Fruit fly (Drosophila melanogaster) whole organism, embryonic: ENCODE results near the gene CG31213.
A peak's percentile ranks its signal among the peaks of the same experiment; 100 is the strongest.

ENCODE experiments used
- Abd-B ChIP-seq: fragments of 200-800 bp; sonication (Bioruptor generic); optimal IDR thresholded peaks from 2 replicates; lab custom pipeline; 2018; ENCODE audit warnings: missing biosample characterization, mild to moderate bottlenecking, missing genetic modification characterization, moderate library complexity
- Bdp1 ChIP-seq: fragments of 200-800 bp; sonication (Bioruptor generic); optimal IDR thresholded peaks from 3 replicates; lab custom pipeline; 2016; ENCODE audit warnings: missing biosample characterization, missing genetic modification characterization
- CG10654 ChIP-seq: fragments of 200-800 bp; sonication (Bioruptor generic); optimal IDR thresholded peaks from 2 replicates; lab custom pipeline; 2016; ENCODE audit warnings: missing biosample characterization, missing genetic modification characterization
- CG10979 ChIP-seq: fragments of 200-800 bp; sonication (Bioruptor generic); optimal IDR thresholded peaks from 2 replicates; lab custom pipeline; 2018; ENCODE audit warnings: missing biosample characterization, mild to moderate bottlenecking, missing genetic modification characterization, moderate library complexity
- CG11504 ChIP-seq: fragments of 200-800 bp; sonication (Bioruptor generic); optimal IDR thresholded peaks from 3 replicates; lab custom pipeline; 2019; ENCODE audit warnings: missing biosample characterization, mild to moderate bottlenecking, missing genetic modification characterization, moderate library complexity
- CG12071 ChIP-seq: fragments of 200-800 bp; sonication (Bioruptor generic); optimal IDR thresholded peaks from 3 replicates; lab custom pipeline; 2018; ENCODE audit warnings: missing biosample characterization, mild to moderate bottlenecking, missing genetic modification characterization
- CG12659 ChIP-seq: fragments of 200-800 bp; sonication (Bioruptor generic); optimal IDR thresholded peaks from 3 replicates; lab custom pipeline; 2017; ENCODE audit warnings: mild to moderate bottlenecking, missing biosample characterization, missing genetic modification reagents, missing genetic modification characterization
- CG14860 ChIP-seq: fragments of 200-800 bp; sonication (Bioruptor generic); IDR thresholded peaks from 3 replicates; pipeline ENCODE4 v1.3.6; 2022; ENCODE audit warnings: missing biosample characterization, missing genetic modification characterization; ENCODE audit not compliant: partially characterized antibody
- CG15514 ChIP-seq: fragments of 200-800 bp; sonication (Bioruptor generic); optimal IDR thresholded peaks from 3 replicates; lab custom pipeline; 2017; ENCODE audit warnings: missing biosample characterization, missing genetic modification characterization, mild to moderate bottlenecking, moderate library complexity, missing genetic modification reagents
- CG17361 ChIP-seq: fragments of 200-800 bp; sonication (Bioruptor generic); IDR thresholded peaks from 3 replicates; pipeline ENCODE4 v1.3.6; 2022; ENCODE audit warnings: missing biosample characterization, missing genetic modification characterization
- CG1832 ChIP-seq: fragments of 200-800 bp; sonication (Bioruptor generic); optimal IDR thresholded peaks from 2 replicates; lab custom pipeline; 2017; ENCODE audit warnings: missing biosample characterization, mild to moderate bottlenecking, missing genetic modification characterization, inconsistent platforms
- CG18764 ChIP-seq: fragments of 200-800 bp; sonication (Bioruptor generic); optimal IDR thresholded peaks from 3 replicates; lab custom pipeline; 2016; ENCODE audit warnings: missing biosample characterization, missing genetic modification characterization
- CG31365 ChIP-seq: fragments of 200-800 bp; sonication (Bioruptor generic); optimal IDR thresholded peaks from 2 replicates; lab custom pipeline; 2018; ENCODE audit warnings: missing biosample characterization, mild to moderate bottlenecking, missing genetic modification characterization
- CG32767 ChIP-seq: fragments of 200-800 bp; sonication (Bioruptor generic); IDR thresholded peaks from 2 replicates; pipeline ENCODE4 v1.3.6; 2022; ENCODE audit warnings: missing biosample characterization, missing genetic modification characterization
- CG34376 ChIP-seq: fragments of 200-800 bp; sonication (Bioruptor generic); optimal IDR thresholded peaks from 2 replicates; lab custom pipeline; 2018; ENCODE audit warnings: missing biosample characterization, mild to moderate bottlenecking, missing genetic modification characterization
- CG3847 ChIP-seq: fragments of 200-800 bp; sonication (Bioruptor generic); IDR thresholded peaks from 2 replicates; pipeline ENCODE4 v1.3.6; 2022; ENCODE audit warnings: missing biosample characterization, missing genetic modification characterization
- CG6683 ChIP-seq: fragments of 200-800 bp; sonication (Bioruptor generic); optimal IDR thresholded peaks from 2 replicates; lab custom pipeline; 2017; ENCODE audit warnings: missing biosample characterization, mild to moderate bottlenecking, missing genetic modification characterization, missing genetic modification reagents
- CG9437 ChIP-seq: fragments of 200-800 bp; sonication (Bioruptor generic); optimal IDR thresholded peaks from 2 replicates; lab custom pipeline; 2018; ENCODE audit warnings: missing biosample characterization, mild to moderate bottlenecking, missing genetic modification characterization
- CrebB ChIP-seq: fragments of 200-800 bp; sonication (Bioruptor generic); optimal IDR thresholded peaks from 3 replicates; lab custom pipeline; 2018; ENCODE audit warnings: missing biosample characterization, mild to moderate bottlenecking, missing genetic modification characterization
- Dll ChIP-seq: fragments of 200-800 bp; sonication (Bioruptor generic); IDR thresholded peaks from 4 replicates; pipeline ENCODE4 v1.3.6; 2022; ENCODE audit warnings: missing biosample characterization, missing genetic modification characterization; ENCODE audit not compliant: partially characterized antibody
- Dp ChIP-seq: fragments of 200-800 bp; sonication (Bioruptor generic); optimal IDR thresholded peaks from 2 replicates; lab custom pipeline; 2018; ENCODE audit warnings: missing biosample characterization, mild to moderate bottlenecking, missing genetic modification characterization, moderate library complexity
- Elba2 ChIP-seq: fragments of 200-800 bp; sonication (Bioruptor generic); optimal IDR thresholded peaks from 3 replicates; lab custom pipeline; 2016; ENCODE audit warnings: missing biosample characterization, missing genetic modification characterization
- Fer3 ChIP-seq: fragments of 200-800 bp; sonication (Bioruptor generic); optimal IDR thresholded peaks from 2 replicates; lab custom pipeline; 2018; ENCODE audit warnings: missing biosample characterization, mild to moderate bottlenecking, missing genetic modification characterization, moderate library complexity
- HHEX ChIP-seq: fragments of 200-800 bp; sonication (Bioruptor generic); optimal IDR thresholded peaks from 3 replicates; lab custom pipeline; 2017; ENCODE audit warnings: missing biosample characterization, mild to moderate bottlenecking, missing genetic modification characterization, missing genetic modification reagents
- Lhr ChIP-seq: fragments of 200-800 bp; sonication (Bioruptor generic); optimal IDR thresholded peaks from 3 replicates; lab custom pipeline; 2017; ENCODE audit warnings: mild to moderate bottlenecking, missing biosample characterization, missing genetic modification reagents, missing genetic modification characterization
- Max ChIP-seq: fragments of 200-800 bp; sonication (Bioruptor generic); optimal IDR thresholded peaks from 2 replicates; lab custom pipeline; 2016; ENCODE audit warnings: missing biosample characterization, mild to moderate bottlenecking, missing genetic modification characterization
- Poxn ChIP-seq: fragments of 200-800 bp; sonication (Bioruptor generic); IDR thresholded peaks from 2 replicates; pipeline ENCODE4 v1.3.6; 2022; ENCODE audit warnings: missing biosample characterization, missing genetic modification characterization
- Xbp1 ChIP-seq: fragments of 200-800 bp; sonication (Bioruptor generic); optimal IDR thresholded peaks from 3 replicates; lab custom pipeline; 2016; ENCODE audit warnings: missing biosample characterization, mild to moderate bottlenecking, missing genetic modification characterization
- amos ChIP-seq: fragments of 200-800 bp; sonication (Bioruptor generic); IDR thresholded peaks from 2 replicates; pipeline ENCODE4 v1.3.6; 2022; ENCODE audit warnings: missing biosample characterization, missing genetic modification characterization; ENCODE audit not compliant: partially characterized antibody
- aop ChIP-seq: fragments of 200-800 bp; sonication (Bioruptor generic); IDR thresholded peaks from 2 replicates; pipeline ENCODE4 v1.3.6; 2022; ENCODE audit warnings: missing biosample characterization, missing genetic modification characterization
- bbx ChIP-seq: fragments of 200-800 bp; sonication (Bioruptor generic); IDR thresholded peaks from 2 replicates; pipeline ENCODE4 v1.3.6; 2022; ENCODE audit warnings: missing biosample characterization, missing genetic modification characterization; ENCODE audit not compliant: partially characterized antibody
- ci ChIP-seq: fragments of 200-800 bp; sonication (Bioruptor generic); IDR thresholded peaks from 3 replicates; pipeline ENCODE4 v1.3.6; 2022; ENCODE audit warnings: missing biosample characterization, missing genetic modification characterization
- ewg ChIP-seq: fragments of 200-800 bp; sonication (Bioruptor generic); optimal IDR thresholded peaks from 3 replicates; lab custom pipeline; 2017; ENCODE audit warnings: mild to moderate bottlenecking, missing biosample characterization, missing genetic modification reagents, missing genetic modification characterization
- kay ChIP-seq: fragments of 200-800 bp; sonication (Bioruptor generic); optimal IDR thresholded peaks from 2 replicates; lab custom pipeline; 2016; ENCODE audit warnings: missing biosample characterization, missing genetic modification characterization
- lov ChIP-seq, 2 experiments: fragments of 200-800 bp in 1 of 2; fragments of >200 bp in 1 of 2; sonication (Bioruptor generic) in 1 of 2; IDR thresholded peaks in 1 of 2; optimal IDR thresholded peaks in 1 of 2; 2 replicates in 1 of 2; 3 replicates in 1 of 2; pipeline versions ENCODE4 v1.3.6 to Lab custom; 2017 to 2022; ENCODE audit warnings: missing biosample characterization in 1 of 2, missing genetic modification characterization in 1 of 2
- mld ChIP-seq: fragments of 200-800 bp; sonication (Bioruptor generic); IDR thresholded peaks from 3 replicates; pipeline ENCODE4 v1.3.6; 2022; ENCODE audit warnings: missing biosample characterization, missing genetic modification characterization; ENCODE audit not compliant: partially characterized antibody
- nerfin-2 ChIP-seq: fragments of 200-800 bp; sonication (Bioruptor generic); IDR thresholded peaks from 2 replicates; pipeline ENCODE4 v1.3.6; 2022; ENCODE audit warnings: missing biosample characterization, missing genetic modification characterization; ENCODE audit not compliant: partially characterized antibody
- nom ChIP-seq: fragments of 200-800 bp; sonication (Bioruptor generic); optimal IDR thresholded peaks from 2 replicates; lab custom pipeline; 2017; ENCODE audit warnings: missing biosample characterization, missing genetic modification characterization, mild to moderate bottlenecking, moderate library complexity, missing genetic modification reagents
- pho ChIP-seq: fragments of 200-800 bp; sonication (Bioruptor generic); optimal IDR thresholded peaks from 2 replicates; lab custom pipeline; 2016; ENCODE audit warnings: missing biosample characterization, missing genetic modification characterization
- psq ChIP-seq: fragments of 200-800 bp; sonication (Bioruptor generic); optimal IDR thresholded peaks from 2 replicates; lab custom pipeline; 2017; ENCODE audit warnings: missing biosample characterization, missing genetic modification characterization
- sens ChIP-seq: fragments of 200-800 bp; sonication (Bioruptor generic); peaks from one replicate; lab custom pipeline; 2016; ENCODE audit warnings: missing biosample characterization, missing genetic modification characterization
- stwl ChIP-seq: fragments of 200-800 bp; sonication (Bioruptor generic); optimal IDR thresholded peaks from 3 replicates; lab custom pipeline; 2018; ENCODE audit warnings: missing biosample characterization, mild to moderate bottlenecking, missing genetic modification characterization, moderate library complexity
- trem ChIP-seq: fragments of 200-800 bp; optimal IDR thresholded peaks from 3 replicates; lab custom pipeline; 2019; ENCODE audit warnings: missing biosample characterization, mild to moderate bottlenecking, missing genetic modification characterization, moderate library complexity
- ttk ChIP-seq: fragments of 200-800 bp; sonication (Bioruptor generic); IDR thresholded peaks from 2 replicates; pipeline ENCODE4 v2.1.2; 2022; ENCODE audit warnings: missing biosample characterization, missing genetic modification characterization
- tup ChIP-seq: fragments of 200-800 bp; sonication (Bioruptor generic); optimal IDR thresholded peaks from 2 replicates; lab custom pipeline; 2016; ENCODE audit warnings: missing biosample characterization, mild to moderate bottlenecking, missing genetic modification characterization, moderate library complexity
- unc-4 ChIP-seq: fragments of 200-800 bp; sonication (Bioruptor generic); IDR thresholded peaks from 2 replicates; pipeline ENCODE4 v1.3.6; 2022; ENCODE audit warnings: missing biosample characterization, missing genetic modification characterization; ENCODE audit not compliant: partially characterized antibody

The CG31213 gene

DNA sequence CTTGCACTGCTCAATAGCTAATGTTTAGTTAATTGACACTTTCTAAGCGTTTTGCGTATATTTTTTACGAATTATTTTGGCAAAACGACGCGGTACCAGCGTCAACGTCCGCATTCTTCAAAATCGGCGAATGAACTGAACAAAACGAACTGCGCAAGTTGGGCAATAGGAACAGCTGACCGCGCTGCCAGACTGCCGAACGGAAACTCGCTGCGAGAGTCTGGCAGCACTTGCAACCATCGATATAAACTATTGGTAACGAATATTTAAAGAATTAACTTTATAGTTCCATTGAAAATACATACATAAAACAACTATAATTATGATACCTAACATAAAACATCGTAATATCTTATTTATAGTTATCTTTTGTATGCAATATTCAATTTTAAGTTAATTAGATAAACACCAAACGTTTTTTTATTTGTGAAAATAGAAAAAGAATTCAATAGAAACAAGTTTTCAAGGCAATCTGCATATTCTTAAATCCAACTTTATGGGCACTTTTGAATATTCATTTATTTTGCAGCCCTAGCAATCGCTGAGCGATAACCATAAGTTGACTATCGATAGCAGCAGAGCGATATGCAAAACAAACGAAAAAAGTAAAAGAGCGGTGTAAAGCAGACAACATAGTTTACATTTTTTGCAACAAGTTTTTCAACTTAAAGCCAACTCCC, 35.8 kb downstream of the CG31213 start, which contains the start of the genes Hs6st and MED25 (continued):
- peak; percentile 59 for TF ChIP-seq CG34376 (GFP tag; lab: Kevin White, UChicago)
- TF ChIP-seq mld: peak; percentile 50; the same call in 1 of the 3 replicates
- TF ChIP-seq CG32767 (GFP tag; lab: Robert Waterston, UW): no peak
- TF ChIP-seq HHEX (GFP tag; lab: Kevin White, UChicago): peak; percentile 34
- peak; percentile 98 for TF ChIP-seq Elba2 (GFP tag; lab: Kevin White, UChicago)
- TF ChIP-seq bbx (GFP tag; lab: Robert Waterston, UW): peak; percentile 78
- TF ChIP-seq unc-4 (GFP tag; lab: Robert Waterston, UW): peak; percentile 71
- peak; percentile 49 for TF ChIP-seq CG10654 (GFP tag; lab: Kevin White, UChicago)
- no peak for TF ChIP-seq Bdp1 (GFP tag; lab: Kevin White, UChicago)
- TF ChIP-seq CrebB (tag; lab: Kevin White, UChicago): peak; percentile 39
- peak; percentile 24 for TF ChIP-seq trem (tag; lab: Kevin White, UChicago)
- TF ChIP-seq CG12071 (GFP tag; lab: Kevin White, UChicago): no peak
- TF ChIP-seq aop (GFP tag; lab: Robert Waterston, UW): no peak
- TF ChIP-seq Abd-B (GFP tag; lab: Kevin White, UChicago): peak; percentile 41
- peak; percentile 20 for TF ChIP-seq CG9437 (GFP tag; lab: Kevin White, UChicago)
- TF ChIP-seq Xbp1 (GFP tag; lab: Kevin White, UChicago): peak; percentile 19
- no peak for TF ChIP-seq tup
- TF ChIP-seq CG1832 (GFP tag; lab: Kevin White, UChicago): no peak
- peak; percentile 60 for TF ChIP-seq stwl (tag; lab: Kevin White, UChicago)
- TF ChIP-seq Fer3: peak; percentile 32
- peak; percentile 29; the same call in 2 of the 3 replicates for TF ChIP-seq ci (GFP tag; lab: Robert Waterston, UW)
- TF ChIP-seq lov (optimal IDR thresholded peaks at IDR 0.05; lab: Kevin White, UChicago): no peak
- no peak for TF ChIP-seq lov (GFP tag; IDR thresholded peaks at IDR 0.05; lab: Robert Waterston, UW)
- peak; percentile 48 for TF ChIP-seq sens (GFP tag; lab: Kevin White, UChicago)
- TF ChIP-seq CG15514 (GFP tag; lab: Kevin White, UChicago): peak; percentile 77
- peak; percentile 81 for TF ChIP-seq ewg (GFP tag; lab: Kevin White, UChicago)
- TF ChIP-seq CG14860 (GFP tag; lab: Robert Waterston, UW): peak; percentile 45; the same call in 1 of the 3 replicates
- TF ChIP-seq ttk (GFP tag; lab: Robert Waterston, UW): peak; percentile 8; the same call in 1 of the 2 replicates
- TF ChIP-seq CG31365: peak; percentile 15
- TF ChIP-seq CG12659: peak; percentile 73
- peak; percentile 45 for TF ChIP-seq Lhr (GFP tag; lab: Kevin White, UChicago)
- TF ChIP-seq Dll (GFP tag; lab: Robert Waterston, UW): peak; percentile 87; the same call in 2 of the 4 replicates
- TF ChIP-seq CG6683: peak; percentile 35
- TF ChIP-seq psq (GFP tag; lab: Kevin White, UChicago): peak; percentile 97
- no peak for TF ChIP-seq Poxn
- TF ChIP-seq CG17361 (GFP tag; lab: Robert Waterston, UW): peak; percentile 58; the same call in 2 of the 3 replicates
- TF ChIP-seq CG3847 (GFP tag; lab: Robert Waterston, UW): peak; percentile 66
- peak; percentile 49 for TF ChIP-seq Dp (GFP tag; lab: Kevin White, UChicago)
- peak; percentile 43 for TF ChIP-seq CG18764 (GFP tag; lab: Kevin White, UChicago)
- no peak for TF ChIP-seq nom (GFP tag; lab: Kevin White, UChicago)
- TF ChIP-seq CG10979 (tag; lab: Kevin White, UChicago): peak; percentile 61
- TF ChIP-seq nerfin-2 (GFP tag; lab: Robert Waterston, UW): peak; percentile 62; the same call in 1 of the 2 replicates
- TF ChIP-seq CG11504 (tag; lab: Kevin White, UChicago): peak; percentile 51
- TF ChIP-seq pho: no peak
- TF ChIP-seq amos (GFP tag; lab: Robert Waterston, UW): peak; percentile 72; the same call in 1 of the 2 replicates
- TF ChIP-seq Max (GFP tag; lab: Kevin White, UChicago): peak; percentile 44
- TF ChIP-seq kay: peak; percentile 57
